Worm (Caenorhabditis elegans) whole organism, early embryonic: Measurements from ENCODE around the gene glr-8.

ENCODE experiments used
- B0310.2 ChIP-seq: sonication (generic microtip); optimal IDR thresholded peaks from 2 replicates; lab custom pipeline; 2016; ENCODE audit warnings: mild to moderate bottlenecking, missing genetic modification characterization, missing compliant biosample characterization
- F13C5.2 ChIP-seq: sonication (generic microtip); optimal IDR thresholded peaks from 2 replicates; lab custom pipeline; 2017; ENCODE audit warnings: mild to moderate bottlenecking, missing genetic modification characterization, inconsistent platforms, missing compliant biosample characterization
- aly-1 ChIP-seq: sonication (generic microtip); optimal IDR thresholded peaks from 2 replicates; lab custom pipeline; 2016; ENCODE audit warnings: missing genetic modification characterization, missing compliant biosample characterization
- ama-1 ChIP-seq: fragments of 150-350 bp; optimal IDR thresholded peaks from 2 replicates; lab custom pipeline; 2014
- ceh-13 ChIP-seq: fragments of 200-800 bp; sonication (Bioruptor generic); optimal IDR thresholded peaks from 2 replicates; lab custom pipeline; 2018; ENCODE audit warnings: mild to moderate bottlenecking, missing genetic modification characterization, missing compliant biosample characterization
- ceh-36 ChIP-seq: sonication (generic microtip); optimal IDR thresholded peaks from 2 replicates; lab custom pipeline; 2016; ENCODE audit warnings: missing genetic modification characterization, inconsistent platforms, missing compliant biosample characterization
- ets-7 ChIP-seq: sonication (generic microtip); optimal IDR thresholded peaks from 2 replicates; lab custom pipeline; 2016; ENCODE audit warnings: missing genotype, missing genetic modification characterization, missing compliant biosample characterization
- flt-1 ChIP-seq: fragments of 200-800 bp; sonication (Bioruptor generic); IDR thresholded peaks from 2 replicates; pipeline ENCODE4 v1.3.6; 2022; ENCODE audit warnings: missing genetic modification characterization, missing compliant biosample characterization
- hmbx-1 ChIP-seq: sonication (generic microtip); optimal IDR thresholded peaks from 2 replicates; lab custom pipeline; 2016; ENCODE audit warnings: mild to moderate bottlenecking, missing genetic modification characterization, missing compliant biosample characterization
- hmg-4 ChIP-seq: fragments of 200-800 bp; sonication (Bioruptor generic); optimal IDR thresholded peaks from 2 replicates; lab custom pipeline; 2018; ENCODE audit warnings: mild to moderate bottlenecking, missing genetic modification characterization, missing compliant biosample characterization
- hnd-1 ChIP-seq: sonication (generic microtip); optimal IDR thresholded peaks from 2 replicates; lab custom pipeline; 2016; ENCODE audit warnings: missing genetic modification characterization, missing compliant biosample characterization
- pes-1 ChIP-seq: fragments of 200-800 bp; sonication (Bioruptor generic); IDR thresholded peaks from 2 replicates; pipeline ENCODE4 v1.3.6; 2022; ENCODE audit warnings: missing genetic modification reagents, missing genetic modification characterization, missing compliant biosample characterization
- scrt-1 ChIP-seq: fragments of 200-800 bp; sonication (Bioruptor generic); IDR thresholded peaks from 2 replicates; pipeline ENCODE4 v1.3.6; 2022; ENCODE audit warnings: missing genetic modification characterization, missing compliant biosample characterization
- sea-1 ChIP-seq: fragments of 200-800 bp; sonication (Bioruptor generic); conservative IDR thresholded peaks from 2 replicates; pipeline ENCODE4 v1.3.6; 2022; ENCODE audit warnings: missing genetic modification characterization, missing compliant biosample characterization
- tbx-11 ChIP-seq: fragments of 200-800 bp; sonication (Bioruptor generic); IDR thresholded peaks from 2 replicates; pipeline ENCODE4 v1.3.6; 2022; ENCODE audit warnings: missing genetic modification characterization, missing compliant biosample characterization
- tbx-37 ChIP-seq: fragments of 200-800 bp; sonication (Bioruptor generic); conservative IDR thresholded peaks from 2 replicates; pipeline ENCODE4 v1.3.6; 2022; ENCODE audit warnings: missing genetic modification reagents, missing genetic modification characterization, missing compliant biosample characterization
- tra-4 ChIP-seq: sonication (generic microtip); optimal IDR thresholded peaks from 2 replicates; lab custom pipeline; 2017; ENCODE audit warnings: missing genetic modification characterization, missing compliant biosample characterization

Gene glr-8

DNA sequence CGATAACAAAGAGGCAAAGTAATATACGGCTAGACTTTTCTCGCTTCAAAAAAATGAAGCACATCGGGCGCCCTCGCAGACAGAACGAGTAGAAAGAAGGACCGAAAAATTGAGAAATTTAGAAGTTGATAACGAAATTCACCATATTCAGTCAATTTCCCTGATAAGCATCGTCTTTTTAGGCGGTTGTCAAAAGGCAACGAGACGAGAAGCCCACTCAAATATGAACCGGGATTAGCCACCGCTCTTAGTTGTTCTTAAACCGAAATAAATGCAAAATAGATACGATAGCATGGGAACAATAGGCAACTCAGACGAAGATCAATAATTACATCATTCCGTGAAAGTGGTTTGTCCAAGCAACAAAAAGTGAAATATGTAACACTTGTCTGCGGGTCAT is 2.6 kb upstream of the glr-8 start:
- no peak for TF ChIP-seq ceh-36 (tag; lab: Kevin White, UChicago)
- TF ChIP-seq scrt-1 (GFP tag; lab: Robert Waterston, UW) = no peak
- no peak for TF ChIP-seq pes-1 (GFP tag; lab: Robert Waterston, UW)

ce11 chrX:6505008-6505407 is 772 bp upstream of the glr-8 start, which contains the start of gene cdf-1:
cdf-1 (minus strand) TSS chrX:6505143.
- TF ChIP-seq F13C5.2 (tag; lab: Kevin White, UChicago) (peak; percentile 5), tbx-11 (GFP tag; lab: Robert Waterston, UW) (no peak)

DNA sequence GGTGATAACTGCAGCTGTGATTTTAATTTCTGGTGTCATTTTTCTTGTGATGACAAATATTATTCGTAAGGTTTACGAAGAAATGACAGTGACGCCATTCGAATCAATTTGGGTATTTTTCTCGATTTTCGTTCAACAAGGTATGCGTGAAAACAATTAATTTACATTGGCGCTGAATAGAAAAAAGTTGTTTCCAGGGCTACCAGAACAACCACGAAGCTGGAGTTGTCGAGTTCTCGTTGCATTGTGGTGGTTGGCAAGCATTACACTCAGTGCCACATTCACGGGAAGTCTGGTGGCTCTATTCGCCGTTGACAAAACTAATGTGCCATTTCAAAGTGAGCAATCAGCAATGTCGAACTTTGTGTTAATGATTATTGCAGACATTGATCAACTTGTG is 2.0 kb downstream of the glr-8 start:
- TF ChIP-seq scrt-1 (GFP tag; lab: Robert Waterston, UW) = no peak
- TF ChIP-seq ceh-36 (tag; lab: Kevin White, UChicago) = no peak
- no peak for TF ChIP-seq tra-4
- TF ChIP-seq aly-1 (tag; lab: Kevin White, UChicago) = no peak
- no peak for TF ChIP-seq hnd-1 (tag; lab: Kevin White, UChicago)
- no peak for TF ChIP-seq B0310.2 (tag; lab: Kevin White, UChicago)
- no peak for TF ChIP-seq hmg-4 (GFP tag; lab: Kevin White, UChicago)

DNA sequence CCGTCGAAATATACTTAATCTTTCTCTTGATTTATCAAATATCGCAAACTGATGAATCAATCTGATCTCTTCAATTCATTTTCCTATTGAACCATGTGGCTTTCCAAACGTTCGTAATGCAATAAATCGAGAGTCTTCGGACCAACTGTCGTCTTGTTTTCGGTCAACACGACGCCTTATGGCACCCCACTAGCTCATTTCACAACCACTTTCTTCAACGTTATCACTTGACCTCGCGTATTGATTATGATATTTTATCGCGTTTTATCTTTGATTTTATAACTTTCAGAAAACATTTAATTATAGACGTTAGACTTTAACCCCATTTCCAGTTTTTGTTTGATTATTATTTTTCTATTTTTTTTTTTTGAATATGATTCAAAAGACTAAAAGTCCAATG is 4.0 kb downstream of the glr-8 start:
- no peak for TF ChIP-seq sea-1
- TF ChIP-seq ceh-13 = no peak
- TF ChIP-seq aly-1 (tag; lab: Kevin White, UChicago) = no peak
- TF ChIP-seq ama-1 (lab: Kevin White, UChicago) = no peak
- TF ChIP-seq pes-1 (GFP tag; lab: Robert Waterston, UW) = no peak
- TF ChIP-seq hnd-1 (tag; lab: Kevin White, UChicago) = no peak
- TF ChIP-seq flt-1 (GFP tag; lab: Robert Waterston, UW) = no peak
- TF ChIP-seq ets-7 = no peak
- no peak for TF ChIP-seq B0310.2 (tag; lab: Kevin White, UChicago)
- no peak for TF ChIP-seq hmg-4 (GFP tag; lab: Kevin White, UChicago)
- no peak for TF ChIP-seq tbx-11 (GFP tag; lab: Robert Waterston, UW)
- TF ChIP-seq tra-4 = no peak
- TF ChIP-seq tbx-37 (GFP tag; lab: Robert Waterston, UW) = no peak
- TF ChIP-seq scrt-1 (GFP tag; lab: Robert Waterston, UW) = no peak
- TF ChIP-seq ceh-36 (tag; lab: Kevin White, UChicago) = no peak
- no peak for TF ChIP-seq F13C5.2 (tag; lab: Kevin White, UChicago)

- TF ChIP-seq aly-1 (tag; lab: Kevin White, UChicago) = no peak
- no peak for TF ChIP-seq ceh-36 (tag; lab: Kevin White, UChicago)
- TF ChIP-seq hmbx-1 (tag; lab: Kevin White, UChicago) = no peak
- no peak for TF ChIP-seq B0310.2 (tag; lab: Kevin White, UChicago)
- TF ChIP-seq tbx-37 (GFP tag; lab: Robert Waterston, UW) = no peak
- no peak for TF ChIP-seq ceh-13
- TF ChIP-seq flt-1 (GFP tag; lab: Robert Waterston, UW) = no peak
Observed at ce11 chrX:6510627-6511026, 4.8 kb downstream of the glr-8 start, which contains the start of gene ttr-36. ttr-36 (plus strand) TSS chrX:6510927.

- no peak for TF ChIP-seq B0310.2 (tag; lab: Kevin White, UChicago)
Observed at ce11 chrX:6511985-6512384, 6.2 kb downstream of the glr-8 start, which contains the start of gene ttr-35. ttr-35 (plus strand) TSS chrX:6512285.

DNA sequence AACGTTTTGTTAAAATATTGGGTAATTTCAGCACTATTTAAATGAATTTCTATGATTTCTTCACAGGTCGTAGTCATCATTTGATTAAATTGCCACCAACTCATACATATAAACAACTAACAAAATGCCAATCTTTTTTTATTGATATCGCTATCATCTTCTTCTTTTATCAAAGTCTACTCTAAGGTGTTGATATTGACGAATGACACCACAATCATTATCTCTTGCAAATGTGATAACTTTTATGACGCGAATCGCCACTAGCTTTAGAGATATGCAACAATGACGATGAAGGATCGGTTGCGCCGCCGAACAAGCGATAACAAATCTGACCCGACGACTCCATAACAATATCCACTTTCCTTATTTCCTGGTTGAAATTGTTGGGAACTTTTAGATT is 8.7 kb downstream of the glr-8 start:
- no peak for TF ChIP-seq sea-1
- TF ChIP-seq hmbx-1 (tag; lab: Kevin White, UChicago) = no peak
- no peak for TF ChIP-seq pes-1 (GFP tag; lab: Robert Waterston, UW)
- TF ChIP-seq hnd-1 (tag; lab: Kevin White, UChicago) = no peak
- no peak for TF ChIP-seq tbx-37 (GFP tag; lab: Robert Waterston, UW)
- no peak for TF ChIP-seq hmg-4 (GFP tag; lab: Kevin White, UChicago)
- no peak for TF ChIP-seq scrt-1 (GFP tag; lab: Robert Waterston, UW)
- TF ChIP-seq F13C5.2 (tag; lab: Kevin White, UChicago) = no peak
- TF ChIP-seq ets-7 = no peak
- TF ChIP-seq tbx-11 (GFP tag; lab: Robert Waterston, UW) = no peak
- TF ChIP-seq B0310.2 (tag; lab: Kevin White, UChicago) = no peak
- TF ChIP-seq tra-4 = no peak
- TF ChIP-seq ama-1 (lab: Kevin White, UChicago) = no peak
- TF ChIP-seq aly-1 (tag; lab: Kevin White, UChicago) = no peak
- TF ChIP-seq ceh-36 (tag; lab: Kevin White, UChicago) = no peak
- TF ChIP-seq ceh-13 = no peak

ce11 chrX:6515267-6515666 is 9.5 kb downstream of the glr-8 start:
- TF ChIP-seq B0310.2 (tag; lab: Kevin White, UChicago) (no peak), tra-4 (no peak), hnd-1 (tag; lab: Kevin White, UChicago) (no peak)
